Worm (Caenorhabditis elegans) whole organism, L1 larva: ENCODE measurements around the gene R05G6.5.

Experiments used
- C34B4.2 ChIP-seq: sonication (generic microtip); optimal IDR thresholded peaks from 2 replicates; lab custom pipeline; 2017; ENCODE audit warnings: mild to moderate bottlenecking, missing genetic modification characterization, missing compliant biosample characterization
- F16B12.6 ChIP-seq: fragments of 150-350 bp; optimal IDR thresholded peaks from 2 replicates; lab custom pipeline; 2014; ENCODE audit warnings: missing biosample characterization, missing genetic modification characterization
- Y116A8C.19 ChIP-seq: sonication (generic microtip); optimal IDR thresholded peaks from 2 replicates; lab custom pipeline; 2016; ENCODE audit warnings: missing compliant biosample characterization, missing genetic modification characterization, borderline replicate concordance
- aha-1 ChIP-seq: fragments of 150-350 bp; optimal IDR thresholded peaks from 2 replicates; lab custom pipeline; 2014; ENCODE audit warnings: missing biosample characterization, missing genetic modification characterization
- aly-2 ChIP-seq: fragments of 150-350 bp; optimal IDR thresholded peaks from 2 replicates; lab custom pipeline; 2014; ENCODE audit warnings: missing biosample characterization, missing genetic modification characterization
- ama-1 ChIP-seq: fragments of 150-350 bp; optimal IDR thresholded peaks from 2 replicates; lab custom pipeline; 2014
- ceh-63 ChIP-seq: fragments of 200-800 bp; sonication (Bioruptor generic); optimal IDR thresholded peaks from 2 replicates; lab custom pipeline; 2018; ENCODE audit warnings: mild to moderate bottlenecking, missing genetic modification characterization, missing compliant biosample characterization
- ceh-82 ChIP-seq, 3 experiments: fragments of 150-350 bp in 1 of 3; sonication (generic microtip) in 2 of 3; optimal IDR thresholded peaks; 2 replicates each; lab custom pipeline; 2014 to 2017; ENCODE audit warnings: missing biosample characterization in 3 of 3, missing genetic modification characterization in 3 of 3
- dpl-1 ChIP-seq, 3 experiments: fragments of 150-350 bp in 2 of 3; sonication (generic microtip) in 1 of 3; optimal IDR thresholded peaks; 2 replicates each; lab custom pipeline; 2014 to 2017; ENCODE audit warnings: missing biosample characterization in 3 of 3, missing genetic modification characterization in 3 of 3, missing genetic modification reagents in 3 of 3
- egl-13 ChIP-seq: sonication (generic microtip); optimal IDR thresholded peaks from 2 replicates; lab custom pipeline; 2016; ENCODE audit warnings: missing genotype, missing genetic modification reagents, missing genetic modification characterization, missing compliant biosample characterization
- egl-27 ChIP-seq, 2 experiments: fragments of 150-350 bp in 1 of 2; sonication (generic microtip); optimal IDR thresholded peaks; 3 replicates each; lab custom pipeline; 2017 to 2018; ENCODE audit warnings: missing biosample characterization in 2 of 2, missing genetic modification characterization in 2 of 2, missing genetic modification reagents in 2 of 2
- elt-2 ChIP-seq: sonication (generic microtip); optimal IDR thresholded peaks from 2 replicates; lab custom pipeline; 2016; ENCODE audit warnings: missing genetic modification characterization, mild to moderate bottlenecking, inconsistent platforms, missing compliant biosample characterization, missing genetic modification reagents
- fkh-10 ChIP-seq: sonication (generic microtip); optimal IDR thresholded peaks from 2 replicates; lab custom pipeline; 2017; ENCODE audit warnings: missing biosample characterization, missing genetic modification reagents, missing genetic modification characterization
- fkh-4 ChIP-seq: sonication (generic microtip); optimal IDR thresholded peaks from 2 replicates; lab custom pipeline; 2016; ENCODE audit warnings: missing compliant biosample characterization, missing genetic modification characterization, borderline replicate concordance
- fkh-8 ChIP-seq: sonication (generic microtip); optimal IDR thresholded peaks from 2 replicates; lab custom pipeline; 2016; ENCODE audit warnings: mild to moderate bottlenecking, missing genetic modification characterization, missing compliant biosample characterization
- fos-1 ChIP-seq: fragments of 150-350 bp; optimal IDR thresholded peaks from 2 replicates; lab custom pipeline; 2014; ENCODE audit warnings: missing biosample characterization, missing genetic modification characterization
- grh-1 ChIP-seq: fragments of 200-800 bp; sonication (Bioruptor generic); IDR thresholded peaks from 2 replicates; pipeline ENCODE4 v1.3.6; 2022; ENCODE audit warnings: missing genetic modification reagents, missing genetic modification characterization, missing compliant biosample characterization
- hlh-17 ChIP-seq: fragments of 200-800 bp; sonication (Bioruptor generic); optimal IDR thresholded peaks from 2 replicates; lab custom pipeline; 2018; ENCODE audit warnings: missing genetic modification characterization, mild to moderate bottlenecking, missing compliant biosample characterization, moderate library complexity, borderline replicate concordance
- irx-1 ChIP-seq: sonication (generic microtip); optimal IDR thresholded peaks from 2 replicates; lab custom pipeline; 2016; ENCODE audit warnings: missing genetic modification characterization, missing compliant biosample characterization
- isw-1 ChIP-seq: fragments of 200-800 bp; sonication (Bioruptor generic); IDR thresholded peaks from 2 replicates; pipeline ENCODE4 v1.3.6; 2022; ENCODE audit warnings: missing genetic modification characterization, missing compliant biosample characterization
- lin-13 ChIP-seq: fragments of 150-350 bp; optimal IDR thresholded peaks from 2 replicates; lab custom pipeline; 2014; ENCODE audit warnings: missing biosample characterization, missing genetic modification reagents, missing genetic modification characterization
- lin-14 ChIP-seq: fragments of 200-800 bp; sonication (Bioruptor generic); optimal IDR thresholded peaks from 2 replicates; lab custom pipeline; 2018; ENCODE audit warnings: mild to moderate bottlenecking, missing genetic modification characterization, moderate library complexity, missing compliant biosample characterization
- lin-15B ChIP-seq: fragments of 150-350 bp; sonication (generic microtip); optimal IDR thresholded peaks from 3 replicates; lab custom pipeline; 2014; ENCODE audit warnings: missing biosample characterization, missing genetic modification characterization
- lin-39 ChIP-seq: fragments of 150-350 bp; optimal IDR thresholded peaks from 2 replicates; lab custom pipeline; 2014; ENCODE audit warnings: missing biosample characterization, missing genetic modification reagents, missing genetic modification characterization
- lsy-2 ChIP-seq, 2 experiments: fragments of 150-350 bp; optimal IDR thresholded peaks; 2 replicates each; lab custom pipeline; 2014; ENCODE audit warnings: missing biosample characterization in 2 of 2, missing genetic modification characterization in 2 of 2
- mab-9 ChIP-seq: fragments of 200-800 bp; sonication (Bioruptor generic); IDR thresholded peaks from 2 replicates; pipeline ENCODE4 v1.3.6; 2022; ENCODE audit warnings: missing genetic modification reagents, missing genetic modification characterization, missing compliant biosample characterization
- mdl-1 ChIP-seq, 2 experiments: fragments of 150-350 bp; optimal IDR thresholded peaks; 2 replicates each; lab custom pipeline; 2014 to 2017; ENCODE audit warnings: missing biosample characterization in 2 of 2, missing genetic modification characterization in 2 of 2, inconsistent platforms in 1 of 2
- mef-2 ChIP-seq: fragments of 150-350 bp; optimal IDR thresholded peaks from 2 replicates; lab custom pipeline; 2014; ENCODE audit warnings: missing biosample characterization, missing genetic modification characterization
- nhr-12 ChIP-seq: sonication (generic microtip); optimal IDR thresholded peaks from 2 replicates; lab custom pipeline; 2017; ENCODE audit warnings: missing biosample characterization, missing genetic modification characterization
- nhr-237 ChIP-seq: fragments of 150-350 bp; optimal IDR thresholded peaks from 2 replicates; lab custom pipeline; 2014; ENCODE audit warnings: missing biosample characterization, missing genetic modification characterization
- nhr-28 ChIP-seq: fragments of 150-350 bp; optimal IDR thresholded peaks from 2 replicates; lab custom pipeline; 2014; ENCODE audit warnings: missing biosample characterization, missing genetic modification characterization
- nhr-47 ChIP-seq: sonication (generic microtip); optimal IDR thresholded peaks from 2 replicates; lab custom pipeline; 2016; ENCODE audit warnings: mild to moderate bottlenecking, missing genetic modification characterization, moderate library complexity, missing compliant biosample characterization
- nhr-71 ChIP-seq: sonication (generic microtip); optimal IDR thresholded peaks from 2 replicates; lab custom pipeline; 2016; ENCODE audit warnings: mild to moderate bottlenecking, missing genetic modification characterization, moderate library complexity, missing compliant biosample characterization
- nhr-76 ChIP-seq: sonication (generic microtip); optimal IDR thresholded peaks from 2 replicates; lab custom pipeline; 2017; ENCODE audit warnings: missing biosample characterization, missing genetic modification characterization
- nhr-84 ChIP-seq: sonication (generic microtip); optimal IDR thresholded peaks from 2 replicates; lab custom pipeline; 2017; ENCODE audit warnings: missing biosample characterization, missing genetic modification characterization
- pag-3 ChIP-seq: sonication (generic microtip); optimal IDR thresholded peaks from 2 replicates; lab custom pipeline; 2017; ENCODE audit warnings: missing genetic modification characterization, mild to moderate bottlenecking, missing compliant biosample characterization, antibody characterized with exemption, borderline replicate concordance; ENCODE audit not compliant: insufficient read depth
- pax-3 ChIP-seq: fragments of 200-800 bp; sonication (Bioruptor generic); optimal IDR thresholded peaks from 2 replicates; lab custom pipeline; 2018; ENCODE audit warnings: mild to moderate bottlenecking, missing genetic modification characterization, moderate library complexity, missing compliant biosample characterization
- rnt-1 ChIP-seq: sonication (generic microtip); optimal IDR thresholded peaks from 2 replicates; lab custom pipeline; 2016; ENCODE audit warnings: mild to moderate bottlenecking, missing genetic modification characterization, moderate library complexity, missing compliant biosample characterization
- sptf-1 ChIP-seq: fragments of 150-350 bp; optimal IDR thresholded peaks from 2 replicates; lab custom pipeline; 2014; ENCODE audit warnings: missing biosample characterization, missing genetic modification characterization
- sup-37 ChIP-seq: fragments of 200-800 bp; sonication (Bioruptor generic); optimal IDR thresholded peaks from 2 replicates; lab custom pipeline; 2018; ENCODE audit warnings: mild to moderate bottlenecking, missing genetic modification characterization, missing compliant biosample characterization
- tbx-2 ChIP-seq: sonication (generic microtip); optimal IDR thresholded peaks from 2 replicates; lab custom pipeline; 2016; ENCODE audit warnings: missing genetic modification characterization, missing compliant biosample characterization
- unc-130 ChIP-seq: fragments of 150-350 bp; optimal IDR thresholded peaks from 2 replicates; lab custom pipeline; 2017; ENCODE audit warnings: missing biosample characterization, missing genetic modification characterization, inconsistent platforms
- unc-86 ChIP-seq: sonication (generic microtip); optimal IDR thresholded peaks from 2 replicates; lab custom pipeline; 2016; ENCODE audit warnings: missing genetic modification characterization, missing compliant biosample characterization
- unc-98 ChIP-seq: fragments of 200-800 bp; sonication (Bioruptor generic); IDR thresholded peaks from 2 replicates; pipeline ENCODE4 v1.3.6; 2022; ENCODE audit warnings: missing genetic modification characterization, missing compliant biosample characterization
- vab-15 ChIP-seq: sonication (generic microtip); optimal IDR thresholded peaks from 2 replicates; lab custom pipeline; 2017; ENCODE audit warnings: missing genotype, mild to moderate bottlenecking, missing genetic modification characterization, missing compliant biosample characterization
- zip-4 ChIP-seq: fragments of 200-800 bp; sonication (Bioruptor generic); optimal IDR thresholded peaks from 2 replicates; lab custom pipeline; 2018; ENCODE audit warnings: mild to moderate bottlenecking, missing genetic modification characterization, moderate library complexity, missing compliant biosample characterization

R05G6.5 gene

ce11 chrIV:7552958-7553553, 44.9 kb downstream of the R05G6.5 start, which contains the start of gene dif-1 (continued):
- no peak for TF ChIP-seq pag-3 (tag; lab: Kevin White, UChicago)
- TF ChIP-seq fos-1 (tag; lab: Kevin White, UChicago) = no peak
- TF ChIP-seq nhr-12 (tag; lab: Kevin White, UChicago) = no peak
- TF ChIP-seq grh-1 (GFP tag; lab: Robert Waterston, UW) = no peak
- TF ChIP-seq lsy-2 (tag; optimal IDR thresholded peaks at IDR 0.05; lab: Kevin White, UChicago) = peak in 1 of 2 experiments; percentile 26
- no peak for TF ChIP-seq C34B4.2 (tag; lab: Kevin White, UChicago)
- TF ChIP-seq nhr-71 (tag; lab: Kevin White, UChicago) = peak; percentile 30

ce11 chrIV:7554351-7554750, 46.2 kb downstream of the R05G6.5 start, which contains the start of gene F49E8.6:
Gene F49E8.6 (minus strand): TSS chrIV:7554667.
- TF ChIP-seq nhr-47 (tag; lab: Kevin White, UChicago) = no peak
- TF ChIP-seq rnt-1 (tag; lab: Kevin White, UChicago) = no peak
- no peak for TF ChIP-seq lin-13 (GFP tag; lab: Kevin White, UChicago)
- no peak for TF ChIP-seq fkh-4 (tag; lab: Kevin White, UChicago)
- TF ChIP-seq zip-4 (GFP tag; lab: Kevin White, UChicago) = no peak
- TF ChIP-seq hlh-17 (GFP tag; lab: Kevin White, UChicago) = no peak
- no peak for TF ChIP-seq mdl-1 (tag; optimal IDR thresholded peaks at IDR 0.05; lab: Kevin White, UChicago)
- no peak for TF ChIP-seq Y116A8C.19 (tag; lab: Kevin White, UChicago)
- TF ChIP-seq nhr-237 (tag; lab: Kevin White, UChicago) = no peak
- no peak for TF ChIP-seq vab-15
- no peak for TF ChIP-seq mab-9 (GFP tag; lab: Robert Waterston, UW)
- TF ChIP-seq tbx-2 (tag; lab: Kevin White, UChicago) = no peak
- TF ChIP-seq unc-86 = no peak
- TF ChIP-seq fkh-10 (GFP tag; lab: Kevin White, UChicago) = no peak
- no peak for TF ChIP-seq nhr-28
- TF ChIP-seq mef-2 (tag; lab: Kevin White, UChicago) = no peak
- no peak for TF ChIP-seq lin-39
- TF ChIP-seq unc-130 (tag; lab: Kevin White, UChicago) = no peak
- TF ChIP-seq isw-1 (GFP tag; lab: Robert Waterston, UW) = no peak
- TF ChIP-seq sptf-1 = no peak
- TF ChIP-seq aha-1 (tag; lab: Kevin White, UChicago) = no peak
- no peak for TF ChIP-seq elt-2 (tag; lab: Kevin White, UChicago)
- no peak for TF ChIP-seq nhr-76 (tag; lab: Kevin White, UChicago)
- TF ChIP-seq ceh-82 (tag; optimal IDR thresholded peaks at IDR 0.05; lab: Kevin White, UChicago) = no peak
- no peak for TF ChIP-seq lin-15B
- no peak for TF ChIP-seq ceh-63
- TF ChIP-seq ama-1 (lab: Kevin White, UChicago) = no peak
- TF ChIP-seq lsy-2 (tag; optimal IDR thresholded peaks at IDR 0.05; lab: Kevin White, UChicago) = peak in 1 of 2 experiments; percentile 33
- no peak for TF ChIP-seq egl-13 (tag; lab: Kevin White, UChicago)
- no peak for TF ChIP-seq irx-1 (tag; lab: Kevin White, UChicago)
- no peak for TF ChIP-seq egl-27 (tag; optimal IDR thresholded peaks at IDR 0.05; lab: Kevin White, UChicago)
- no peak for TF ChIP-seq sup-37 (GFP tag; lab: Kevin White, UChicago)
- no peak for TF ChIP-seq unc-98 (GFP tag; lab: Robert Waterston, UW)
- peak; percentile 30 for TF ChIP-seq lin-14 (GFP tag; lab: Kevin White, UChicago)
- TF ChIP-seq nhr-71 (tag; lab: Kevin White, UChicago) = peak; percentile 19
- no peak for TF ChIP-seq aly-2
- TF ChIP-seq F16B12.6 (tag; lab: Kevin White, UChicago) = no peak
- no peak for TF ChIP-seq C34B4.2 (tag; lab: Kevin White, UChicago)
- TF ChIP-seq fkh-8 (tag; lab: Kevin White, UChicago) = peak; percentile 81
- TF ChIP-seq dpl-1 (GFP tag; optimal IDR thresholded peaks at IDR 0.05; lab: Kevin White, UChicago) = peak in 1 of 3 experiments; percentile 2
- no peak for TF ChIP-seq nhr-84 (tag; lab: Kevin White, UChicago)
- TF ChIP-seq pax-3 (tag; lab: Kevin White, UChicago) = no peak
- TF ChIP-seq, all 84 proteins: peak for 5
